Worm (Caenorhabditis elegans): ENCODE data around the gene fbxb-19.

ce11 chrII:1676088-1676487 lies 12.9 kb downstream of the fbxb-19 start, which contains the start of gene fbxb-17:
- TF ChIP-seq jun-1 (tag; optimal IDR thresholded peaks at IDR 0.05) (no peak), ama-1 (optimal IDR thresholded peaks at IDR 0.05) (no peak), unc-62 (GFP tag; optimal IDR thresholded peaks at IDR 0.05) (no peak), snpc-4 (tag; optimal IDR thresholded peaks at IDR 0.05) (no peak), egl-27 (tag; optimal IDR thresholded peaks at IDR 0.05) (no peak), elt-2 (tag; optimal IDR thresholded peaks at IDR 0.05) (no peak), nhr-76 (tag; optimal IDR thresholded peaks at IDR 0.05) (no peak), pha-4 (tag; optimal IDR thresholded peaks at IDR 0.05) (no peak), tbx-2 (tag; optimal IDR thresholded peaks at IDR 0.05) (no peak)
